Worm (Caenorhabditis elegans) whole organism, L1 larva: ENCODE measurements around the gene fbxa-12.

Source experiments
- C04F5.9 ChIP-seq: sonication (generic microtip); optimal IDR thresholded peaks from 2 replicates; lab custom pipeline; 2016; ENCODE audit warnings: missing genetic modification characterization, missing compliant biosample characterization
- C16A3.4 ChIP-seq: fragments of 150-350 bp; optimal IDR thresholded peaks from 2 replicates; lab custom pipeline; 2014; ENCODE audit warnings: missing biosample characterization, missing genetic modification characterization
- C34B4.2 ChIP-seq: sonication (generic microtip); optimal IDR thresholded peaks from 2 replicates; lab custom pipeline; 2017; ENCODE audit warnings: mild to moderate bottlenecking, missing genetic modification characterization, missing compliant biosample characterization
- F16B12.6 ChIP-seq: fragments of 150-350 bp; optimal IDR thresholded peaks from 2 replicates; lab custom pipeline; 2014; ENCODE audit warnings: missing biosample characterization, missing genetic modification characterization
- aha-1 ChIP-seq: fragments of 150-350 bp; optimal IDR thresholded peaks from 2 replicates; lab custom pipeline; 2014; ENCODE audit warnings: missing biosample characterization, missing genetic modification characterization
- ceh-8 ChIP-seq: fragments of 200-800 bp; sonication (Bioruptor generic); optimal IDR thresholded peaks from 2 replicates; lab custom pipeline; 2018; ENCODE audit warnings: mild to moderate bottlenecking, missing genetic modification characterization, moderate library complexity, missing compliant biosample characterization
- ceh-88 ChIP-seq: fragments of 200-800 bp; sonication (Bioruptor generic); IDR thresholded peaks from 2 replicates; pipeline ENCODE4 v1.3.6; 2022; ENCODE audit warnings: missing genetic modification characterization, missing compliant biosample characterization
- ceh-90 ChIP-seq: sonication (generic microtip); optimal IDR thresholded peaks from 2 replicates; lab custom pipeline; 2016; ENCODE audit warnings: missing genetic modification characterization, missing compliant biosample characterization
- dpl-1 ChIP-seq, 3 experiments: fragments of 150-350 bp in 2 of 3; sonication (generic microtip) in 1 of 3; optimal IDR thresholded peaks; 2 replicates each; lab custom pipeline; 2014 to 2017; ENCODE audit warnings: missing biosample characterization in 3 of 3, missing genetic modification characterization in 3 of 3, missing genetic modification reagents in 3 of 3
- dsc-1 ChIP-seq: sonication (generic microtip); optimal IDR thresholded peaks from 2 replicates; lab custom pipeline; 2016; ENCODE audit warnings: mild to moderate bottlenecking, missing genetic modification characterization, missing compliant biosample characterization
- efl-1 ChIP-seq, 4 experiments: fragments of 150-350 bp; optimal IDR thresholded peaks in 3 of 4; peaks in 1 of 4; 1 replicate in 1 of 4; 2 replicates in 3 of 4; lab custom pipeline; 2014; ENCODE audit warnings: missing biosample characterization in 2 of 4, missing genetic modification characterization in 2 of 4, missing genetic modification reagents in 2 of 4
- egl-13 ChIP-seq: sonication (generic microtip); optimal IDR thresholded peaks from 2 replicates; lab custom pipeline; 2016; ENCODE audit warnings: missing genotype, missing genetic modification reagents, missing genetic modification characterization, missing compliant biosample characterization
- elt-2 ChIP-seq: sonication (generic microtip); optimal IDR thresholded peaks from 2 replicates; lab custom pipeline; 2016; ENCODE audit warnings: missing genetic modification characterization, mild to moderate bottlenecking, inconsistent platforms, missing compliant biosample characterization, missing genetic modification reagents
- fkh-10 ChIP-seq: sonication (generic microtip); optimal IDR thresholded peaks from 2 replicates; lab custom pipeline; 2017; ENCODE audit warnings: missing biosample characterization, missing genetic modification reagents, missing genetic modification characterization
- grh-1 ChIP-seq: fragments of 200-800 bp; sonication (Bioruptor generic); IDR thresholded peaks from 2 replicates; pipeline ENCODE4 v1.3.6; 2022; ENCODE audit warnings: missing genetic modification reagents, missing genetic modification characterization, missing compliant biosample characterization
- hlh-4 ChIP-seq: sonication (generic microtip); optimal IDR thresholded peaks from 2 replicates; lab custom pipeline; 2016; ENCODE audit warnings: mild to moderate bottlenecking, missing genetic modification characterization, missing compliant biosample characterization
- hpl-2 ChIP-seq: fragments of 150-350 bp; optimal IDR thresholded peaks from 2 replicates; lab custom pipeline; 2014; ENCODE audit warnings: missing biosample characterization, missing genetic modification reagents, missing genetic modification characterization
- irx-1 ChIP-seq: sonication (generic microtip); optimal IDR thresholded peaks from 2 replicates; lab custom pipeline; 2016; ENCODE audit warnings: missing genetic modification characterization, missing compliant biosample characterization
- isw-1 ChIP-seq: fragments of 200-800 bp; sonication (Bioruptor generic); IDR thresholded peaks from 2 replicates; pipeline ENCODE4 v1.3.6; 2022; ENCODE audit warnings: missing genetic modification characterization, missing compliant biosample characterization
- jun-1 ChIP-seq: fragments of 150-350 bp; optimal IDR thresholded peaks from 2 replicates; lab custom pipeline; 2014; ENCODE audit warnings: missing biosample characterization, missing genetic modification reagents, missing genetic modification characterization
- lin-35 ChIP-seq, 2 experiments: fragments of 150-350 bp; optimal IDR thresholded peaks; 2 replicates each; lab custom pipeline; 2014; ENCODE audit warnings: missing biosample characterization in 2 of 2, missing genetic modification characterization in 2 of 2, missing genetic modification reagents in 2 of 2
- lsy-2 ChIP-seq, 2 experiments: fragments of 150-350 bp; optimal IDR thresholded peaks; 2 replicates each; lab custom pipeline; 2014; ENCODE audit warnings: missing biosample characterization in 2 of 2, missing genetic modification characterization in 2 of 2
- mab-9 ChIP-seq: fragments of 200-800 bp; sonication (Bioruptor generic); IDR thresholded peaks from 2 replicates; pipeline ENCODE4 v1.3.6; 2022; ENCODE audit warnings: missing genetic modification reagents, missing genetic modification characterization, missing compliant biosample characterization
- mdl-1 ChIP-seq, 2 experiments: fragments of 150-350 bp; optimal IDR thresholded peaks; 2 replicates each; lab custom pipeline; 2014 to 2017; ENCODE audit warnings: missing biosample characterization in 2 of 2, missing genetic modification characterization in 2 of 2, inconsistent platforms in 1 of 2
- mep-1 ChIP-seq: fragments of 150-350 bp; optimal IDR thresholded peaks from 2 replicates; lab custom pipeline; 2014; ENCODE audit warnings: missing biosample characterization, missing genetic modification characterization
- nhr-11 ChIP-seq: fragments of 150-350 bp; optimal IDR thresholded peaks from 2 replicates; lab custom pipeline; 2014; ENCODE audit warnings: missing biosample characterization, missing genetic modification characterization
- nhr-19 ChIP-seq: fragments of 200-800 bp; sonication (Bioruptor generic); conservative IDR thresholded peaks from 2 replicates; pipeline ENCODE4 v1.3.6; 2022; ENCODE audit warnings: missing genetic modification characterization, missing compliant biosample characterization
- nhr-20 ChIP-seq: sonication (generic microtip); optimal IDR thresholded peaks from 2 replicates; lab custom pipeline; 2016; ENCODE audit warnings: mild to moderate bottlenecking, missing genetic modification characterization, missing compliant biosample characterization
- nhr-237 ChIP-seq: fragments of 150-350 bp; optimal IDR thresholded peaks from 2 replicates; lab custom pipeline; 2014; ENCODE audit warnings: missing biosample characterization, missing genetic modification characterization
- nhr-47 ChIP-seq: sonication (generic microtip); optimal IDR thresholded peaks from 2 replicates; lab custom pipeline; 2016; ENCODE audit warnings: mild to moderate bottlenecking, missing genetic modification characterization, moderate library complexity, missing compliant biosample characterization
- nhr-71 ChIP-seq: sonication (generic microtip); optimal IDR thresholded peaks from 2 replicates; lab custom pipeline; 2016; ENCODE audit warnings: mild to moderate bottlenecking, missing genetic modification characterization, moderate library complexity, missing compliant biosample characterization
- nhr-76 ChIP-seq: sonication (generic microtip); optimal IDR thresholded peaks from 2 replicates; lab custom pipeline; 2017; ENCODE audit warnings: missing biosample characterization, missing genetic modification characterization
- nhr-85 ChIP-seq: sonication (generic microtip); peaks from one replicate; lab custom pipeline; 2016; ENCODE audit warnings: missing genetic modification characterization, inconsistent platforms, missing compliant biosample characterization
- nhr-90 ChIP-seq: sonication (generic microtip); optimal IDR thresholded peaks from 2 replicates; lab custom pipeline; 2016; ENCODE audit warnings: mild to moderate bottlenecking, missing genetic modification characterization, missing compliant biosample characterization; ENCODE audit not compliant: poor library complexity
- sptf-1 ChIP-seq: fragments of 150-350 bp; optimal IDR thresholded peaks from 2 replicates; lab custom pipeline; 2014; ENCODE audit warnings: missing biosample characterization, missing genetic modification characterization
- sup-37 ChIP-seq: fragments of 200-800 bp; sonication (Bioruptor generic); optimal IDR thresholded peaks from 2 replicates; lab custom pipeline; 2018; ENCODE audit warnings: mild to moderate bottlenecking, missing genetic modification characterization, missing compliant biosample characterization
- swsn-7 ChIP-seq: sonication (generic microtip); optimal IDR thresholded peaks from 2 replicates; lab custom pipeline; 2016; ENCODE audit warnings: missing genetic modification characterization, missing compliant biosample characterization
- unc-86 ChIP-seq: sonication (generic microtip); optimal IDR thresholded peaks from 2 replicates; lab custom pipeline; 2016; ENCODE audit warnings: missing genetic modification characterization, missing compliant biosample characterization
- unc-98 ChIP-seq: fragments of 200-800 bp; sonication (Bioruptor generic); IDR thresholded peaks from 2 replicates; pipeline ENCODE4 v1.3.6; 2022; ENCODE audit warnings: missing genetic modification characterization, missing compliant biosample characterization

fbxa-12 gene

ce11 chrIII:2197706-2198105, 21.8 kb upstream of the fbxa-12 start, which contains the start of gene C39B5.6:
Gene C39B5.6, plus strand, starts transcription at chrIII:2198006.
- TF ChIP-seq mab-9 (GFP tag; lab: Robert Waterston, UW) (no peak), ceh-88 (GFP tag; lab: Robert Waterston, UW) (no peak), isw-1 (GFP tag; lab: Robert Waterston, UW) (no peak), dpl-1 (GFP tag; optimal IDR thresholded peaks at IDR 0.05; lab: Kevin White, UChicago) (no peak), nhr-20 (no peak), nhr-90 (no peak), grh-1 (GFP tag; lab: Robert Waterston, UW) (no peak), dsc-1 (tag; lab: Kevin White, UChicago) (no peak), hpl-2 (no peak), sup-37 (GFP tag; lab: Kevin White, UChicago) (no peak)

DNA sequence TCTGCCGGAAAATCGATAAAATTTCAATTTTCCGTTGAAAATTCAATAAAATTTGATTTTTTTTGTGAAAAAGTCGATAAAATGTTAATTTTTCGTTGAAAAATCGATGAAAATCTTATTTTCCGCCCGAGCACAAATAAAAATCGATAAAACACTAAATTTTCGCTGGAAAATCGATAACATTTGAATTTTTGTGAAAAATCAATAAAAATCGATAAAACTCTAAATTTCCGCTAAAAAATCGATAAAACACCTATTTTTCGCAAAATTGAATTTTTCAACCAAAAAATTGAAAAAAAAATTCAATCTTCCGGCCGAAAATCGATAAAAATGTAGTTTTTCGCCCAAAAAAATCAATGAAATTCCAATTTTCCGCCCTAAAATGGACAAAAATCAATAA, 14.4 kb upstream of the fbxa-12 start:
- TF ChIP-seq lin-35 (GFP tag; optimal IDR thresholded peaks at IDR 0.05; lab: Kevin White, UChicago) = no peak
- TF ChIP-seq elt-2 = no peak
- no peak for TF ChIP-seq nhr-85
- no peak for TF ChIP-seq egl-13 (tag; lab: Kevin White, UChicago)
- TF ChIP-seq nhr-47 (tag; lab: Kevin White, UChicago) = no peak
- TF ChIP-seq unc-86 = no peak
- TF ChIP-seq fkh-10 (GFP tag; lab: Kevin White, UChicago) = no peak
- no peak for TF ChIP-seq swsn-7
- TF ChIP-seq C34B4.2 (tag; lab: Kevin White, UChicago) = no peak
- TF ChIP-seq sptf-1 (tag; lab: Kevin White, UChicago) = no peak
- no peak for TF ChIP-seq hlh-4 (tag; lab: Kevin White, UChicago)
- no peak for TF ChIP-seq nhr-76 (tag; lab: Kevin White, UChicago)
- no peak for TF ChIP-seq dpl-1 (GFP tag; optimal IDR thresholded peaks at IDR 0.05; lab: Kevin White, UChicago)
- no peak for TF ChIP-seq F16B12.6 (tag; lab: Kevin White, UChicago)
- TF ChIP-seq ceh-90 (tag; lab: Kevin White, UChicago) = no peak
- TF ChIP-seq jun-1 (tag; lab: Kevin White, UChicago) = no peak
- TF ChIP-seq C04F5.9 (tag; lab: Kevin White, UChicago) = no peak

ce11 chrIII:2207864-2208263, 11.6 kb upstream of the fbxa-12 start, which contains the start of gene C39B5.5:
Gene C39B5.5, plus strand, starts transcription at chrIII:2208164.
- no peak for TF ChIP-seq nhr-19 (GFP tag; lab: Robert Waterston, UW)
- no peak for TF ChIP-seq nhr-237
- no peak for TF ChIP-seq ceh-8 (GFP tag; lab: Kevin White, UChicago)

- TF ChIP-seq irx-1 (tag; lab: Kevin White, UChicago) = no peak
- no peak for TF ChIP-seq dsc-1 (tag; lab: Kevin White, UChicago)
- TF ChIP-seq aha-1 (tag; lab: Kevin White, UChicago) = no peak
- no peak for TF ChIP-seq C16A3.4 (tag; lab: Kevin White, UChicago)
- TF ChIP-seq nhr-71 (tag; lab: Kevin White, UChicago) = no peak
- no peak for TF ChIP-seq mdl-1 (tag; optimal IDR thresholded peaks at IDR 0.05; lab: Kevin White, UChicago)
- TF ChIP-seq isw-1 (GFP tag; lab: Robert Waterston, UW) = no peak
- no peak for TF ChIP-seq nhr-90
- no peak for TF ChIP-seq nhr-11 (tag; lab: Kevin White, UChicago)
- no peak for TF ChIP-seq efl-1 (optimal IDR thresholded peaks at IDR 0.05; lab: Kevin White, UChicago)
- TF ChIP-seq efl-1 (GFP tag; optimal IDR thresholded peaks at IDR 0.05 in 1 of 2; lab: Kevin White, UChicago) = no peak
- no peak for TF ChIP-seq ceh-8 (GFP tag; lab: Kevin White, UChicago)
- no peak for TF ChIP-seq grh-1 (GFP tag; lab: Robert Waterston, UW)
- TF ChIP-seq nhr-237 = no peak
- no peak for TF ChIP-seq unc-98 (GFP tag; lab: Robert Waterston, UW)
- TF ChIP-seq lsy-2 (tag; optimal IDR thresholded peaks at IDR 0.05; lab: Kevin White, UChicago) = no peak
- no peak for TF ChIP-seq unc-86
- TF ChIP-seq C34B4.2 (tag; lab: Kevin White, UChicago) = no peak
- TF ChIP-seq mep-1 (tag; lab: Kevin White, UChicago) = no peak
Observed at ce11 chrIII:2210601-2211000, 8.9 kb upstream of the fbxa-12 start.
